Worm (Caenorhabditis elegans) whole organism, late embryonic: ENCODE results near the gene Y2H9A.4.

ENCODE experiments used
- C38D4.7 ChIP-seq: fragments of 200-800 bp; sonication (Bioruptor generic); optimal IDR thresholded peaks from 2 replicates; lab custom pipeline; 2018; ENCODE audit warnings: mild to moderate bottlenecking, missing genetic modification characterization, moderate library complexity, missing compliant biosample characterization
- F13H6.1 ChIP-seq: sonication (generic microtip); optimal IDR thresholded peaks from 2 replicates; lab custom pipeline; 2016; ENCODE audit warnings: missing genetic modification characterization, missing compliant biosample characterization
- K02D7.2 ChIP-seq: sonication (generic microtip); optimal IDR thresholded peaks from 2 replicates; lab custom pipeline; 2017; ENCODE audit warnings: mild to moderate bottlenecking, missing genetic modification characterization, missing compliant biosample characterization
- K09A11.1 ChIP-seq: sonication (generic microtip); optimal IDR thresholded peaks from 2 replicates; lab custom pipeline; 2017; ENCODE audit warnings: antibody characterized with exemption, mild to moderate bottlenecking, missing genetic modification characterization, missing compliant biosample characterization; ENCODE audit not compliant: insufficient read depth
- T23F11.4 ChIP-seq: fragments of 200-800 bp; sonication (Bioruptor generic); optimal IDR thresholded peaks from 2 replicates; lab custom pipeline; 2018; ENCODE audit warnings: mild to moderate bottlenecking, missing genetic modification characterization, missing compliant biosample characterization
- Y22D7AL.16 ChIP-seq: sonication (generic microtip); optimal IDR thresholded peaks from 2 replicates; lab custom pipeline; 2016; ENCODE audit warnings: missing genetic modification characterization, missing compliant biosample characterization
- ahr-1 ChIP-seq: sonication (generic microtip); optimal IDR thresholded peaks from 2 replicates; lab custom pipeline; 2016; ENCODE audit warnings: missing genetic modification characterization, missing compliant biosample characterization
- ceh-14 ChIP-seq: sonication (generic microtip); optimal IDR thresholded peaks from 2 replicates; lab custom pipeline; 2016; ENCODE audit warnings: missing genotype, missing genetic modification characterization, missing compliant biosample characterization
- ceh-2 ChIP-seq: sonication (generic microtip); optimal IDR thresholded peaks from 2 replicates; lab custom pipeline; 2016; ENCODE audit warnings: missing genotype, missing genetic modification characterization, missing compliant biosample characterization
- ceh-24 ChIP-seq: sonication (generic microtip); optimal IDR thresholded peaks from 2 replicates; lab custom pipeline; 2016; ENCODE audit warnings: mild to moderate bottlenecking, missing genetic modification characterization, missing compliant biosample characterization
- ceh-30 ChIP-seq: fragments of 150-350 bp; optimal IDR thresholded peaks from 2 replicates; lab custom pipeline; 2014; ENCODE audit warnings: missing biosample characterization, missing genetic modification characterization
- ceh-45 ChIP-seq: fragments of 200-800 bp; sonication (Bioruptor generic); IDR thresholded peaks from 2 replicates; pipeline ENCODE4 v1.3.6; 2022; ENCODE audit warnings: missing genetic modification reagents, missing genetic modification characterization, missing compliant biosample characterization
- ceh-48 ChIP-seq: sonication (generic microtip); optimal IDR thresholded peaks from 2 replicates; lab custom pipeline; 2016; ENCODE audit warnings: missing genetic modification characterization, inconsistent platforms, missing compliant biosample characterization
- ceh-9 ChIP-seq: sonication (generic microtip); optimal IDR thresholded peaks from 2 replicates; lab custom pipeline; 2016; ENCODE audit warnings: mild to moderate bottlenecking, missing genetic modification characterization, inconsistent platforms, missing compliant biosample characterization
- che-1 ChIP-seq: sonication (generic microtip); optimal IDR thresholded peaks from 2 replicates; lab custom pipeline; 2016; ENCODE audit warnings: mild to moderate bottlenecking, missing genetic modification characterization, missing compliant biosample characterization
- dve-1 ChIP-seq: sonication (generic microtip); optimal IDR thresholded peaks from 2 replicates; lab custom pipeline; 2017; ENCODE audit warnings: antibody characterized with exemption, mild to moderate bottlenecking, missing genetic modification characterization, missing compliant biosample characterization
- elt-2 ChIP-seq: sonication (generic microtip); optimal IDR thresholded peaks from 2 replicates; lab custom pipeline; 2016; ENCODE audit warnings: missing genetic modification reagents, missing genetic modification characterization, missing compliant biosample characterization
- elt-4 ChIP-seq: sonication (generic microtip); optimal IDR thresholded peaks from 2 replicates; lab custom pipeline; 2016; ENCODE audit warnings: missing genetic modification characterization, missing compliant biosample characterization
- ets-4 ChIP-seq: sonication (generic microtip); optimal IDR thresholded peaks from 2 replicates; lab custom pipeline; 2016; ENCODE audit warnings: missing genetic modification characterization, missing compliant biosample characterization
- eyg-1 ChIP-seq: sonication (generic microtip); optimal IDR thresholded peaks from 2 replicates; lab custom pipeline; 2016; ENCODE audit warnings: missing genotype, missing genetic modification characterization, missing compliant biosample characterization
- fkh-10 ChIP-seq: fragments of 150-350 bp; optimal IDR thresholded peaks from 2 replicates; lab custom pipeline; 2014; ENCODE audit warnings: missing biosample characterization, missing genetic modification reagents, missing genetic modification characterization
- fkh-6 ChIP-seq: sonication (generic microtip); optimal IDR thresholded peaks from 2 replicates; lab custom pipeline; 2016; ENCODE audit warnings: missing genetic modification characterization, missing compliant biosample characterization
- gmeb-2 ChIP-seq: sonication (generic microtip); optimal IDR thresholded peaks from 2 replicates; lab custom pipeline; 2016; ENCODE audit warnings: missing genetic modification characterization, inconsistent platforms, missing compliant biosample characterization
- hlh-15 ChIP-seq: sonication (generic microtip); optimal IDR thresholded peaks from 2 replicates; lab custom pipeline; 2016; ENCODE audit warnings: missing genetic modification characterization, missing compliant biosample characterization
- hlh-30 ChIP-seq: sonication (generic microtip); optimal IDR thresholded peaks from 2 replicates; lab custom pipeline; 2017; ENCODE audit warnings: antibody characterized with exemption, missing genetic modification characterization, missing compliant biosample characterization; ENCODE audit not compliant: insufficient read depth
- hlh-6 ChIP-seq: sonication (generic microtip); optimal IDR thresholded peaks from 2 replicates; lab custom pipeline; 2016; ENCODE audit warnings: missing genotype, missing genetic modification characterization, missing compliant biosample characterization
- lim-6 ChIP-seq: sonication (generic microtip); optimal IDR thresholded peaks from 2 replicates; lab custom pipeline; 2016; ENCODE audit warnings: missing genetic modification characterization, missing compliant biosample characterization
- madf-2 ChIP-seq: sonication (generic microtip); optimal IDR thresholded peaks from 2 replicates; lab custom pipeline; 2017; ENCODE audit warnings: missing genetic modification characterization, missing compliant biosample characterization
- mec-3 ChIP-seq: sonication (generic microtip); optimal IDR thresholded peaks from 2 replicates; lab custom pipeline; 2016; ENCODE audit warnings: borderline replicate concordance, missing genetic modification characterization, missing compliant biosample characterization
- nfya-1 ChIP-seq: sonication (generic microtip); optimal IDR thresholded peaks from 2 replicates; lab custom pipeline; 2017; ENCODE audit warnings: missing genetic modification characterization, mild to moderate bottlenecking, missing compliant biosample characterization, antibody characterized with exemption, moderate library complexity
- nhr-11 ChIP-seq: fragments of 150-350 bp; optimal IDR thresholded peaks from 2 replicates; lab custom pipeline; 2014; ENCODE audit warnings: missing biosample characterization, missing genetic modification characterization
- odd-2 ChIP-seq: sonication (generic microtip); optimal IDR thresholded peaks from 2 replicates; lab custom pipeline; 2017; ENCODE audit warnings: antibody characterized with exemption, mild to moderate bottlenecking, missing genetic modification characterization, missing compliant biosample characterization
- pag-3 ChIP-seq: sonication (generic microtip); optimal IDR thresholded peaks from 2 replicates; lab custom pipeline; 2016; ENCODE audit warnings: missing compliant biosample characterization, missing genetic modification characterization, borderline replicate concordance
- pax-1 ChIP-seq: fragments of 150-350 bp; optimal IDR thresholded peaks from 2 replicates; lab custom pipeline; 2014; ENCODE audit warnings: missing biosample characterization, missing genetic modification characterization
- pha-4 ChIP-seq: fragments of 150-350 bp; optimal IDR thresholded peaks from 2 replicates; lab custom pipeline; 2018; ENCODE audit warnings: missing biosample characterization, missing genetic modification reagents, missing genetic modification characterization
- pqm-1 ChIP-seq: sonication (generic microtip); optimal IDR thresholded peaks from 2 replicates; lab custom pipeline; 2016; ENCODE audit warnings: missing genetic modification characterization, missing compliant biosample characterization
- pros-1 ChIP-seq: fragments of 150-350 bp; optimal IDR thresholded peaks from 2 replicates; lab custom pipeline; 2014; ENCODE audit warnings: missing biosample characterization, missing genetic modification reagents, missing genetic modification characterization
- rnt-1 ChIP-seq: sonication (generic microtip); optimal IDR thresholded peaks from 2 replicates; lab custom pipeline; 2016; ENCODE audit warnings: missing genetic modification characterization, missing compliant biosample characterization
- sdc-2 ChIP-seq: sonication (generic microtip); optimal IDR thresholded peaks from 2 replicates; lab custom pipeline; 2016; ENCODE audit warnings: missing genotype, missing genetic modification characterization, missing compliant biosample characterization
- sox-4 ChIP-seq: sonication (generic microtip); optimal IDR thresholded peaks from 2 replicates; lab custom pipeline; 2017; ENCODE audit warnings: mild to moderate bottlenecking, missing genetic modification characterization, inconsistent platforms, missing compliant biosample characterization
- syd-9 ChIP-seq: sonication (generic microtip); optimal IDR thresholded peaks from 2 replicates; lab custom pipeline; 2016; ENCODE audit warnings: mild to moderate bottlenecking, missing genetic modification characterization, moderate library complexity, missing compliant biosample characterization
- tbx-2 ChIP-seq: sonication (generic microtip); optimal IDR thresholded peaks from 2 replicates; lab custom pipeline; 2016; ENCODE audit warnings: missing genetic modification characterization, missing compliant biosample characterization
- tbx-7 ChIP-seq: sonication (generic microtip); optimal IDR thresholded peaks from 2 replicates; lab custom pipeline; 2016; ENCODE audit warnings: missing genotype, missing genetic modification characterization, missing compliant biosample characterization
- unc-3 ChIP-seq, 2 experiments: fragments of 200-800 bp in 1 of 2; sonication (Bioruptor generic) in 1 of 2; sonication (generic microtip) in 1 of 2; conservative IDR thresholded peaks in 1 of 2; optimal IDR thresholded peaks in 1 of 2; 2 replicates each; pipeline versions ENCODE4 v1.3.6 to Lab custom; 2016 to 2022; ENCODE audit warnings: missing compliant biosample characterization in 2 of 2, missing genetic modification characterization in 2 of 2, missing genetic modification reagents in 1 of 2
- unc-42 ChIP-seq: sonication (generic microtip); optimal IDR thresholded peaks from 2 replicates; lab custom pipeline; 2016; ENCODE audit warnings: missing genotype, missing genetic modification characterization, missing compliant biosample characterization
- unc-55 ChIP-seq: sonication (generic microtip); optimal IDR thresholded peaks from 2 replicates; lab custom pipeline; 2017; ENCODE audit warnings: missing biosample characterization, missing genetic modification reagents, missing genetic modification characterization
- unc-86 ChIP-seq: sonication (generic microtip); optimal IDR thresholded peaks from 2 replicates; lab custom pipeline; 2016; ENCODE audit warnings: missing genetic modification characterization, missing compliant biosample characterization
- ztf-16 ChIP-seq: sonication (generic microtip); optimal IDR thresholded peaks from 2 replicates; lab custom pipeline; 2017; ENCODE audit warnings: missing genetic modification characterization, missing compliant biosample characterization

Gene Y2H9A.4

ce11 chrV:13462974-13463373, 17.3 kb downstream of the Y2H9A.4 start, which contains the start of gene frm-10:
Gene frm-10, plus strand, starts transcription at chrV:13463207.
- TF ChIP-seq K02D7.2 (tag; lab: Kevin White, UChicago) = no peak
- TF ChIP-seq eyg-1 (tag; lab: Kevin White, UChicago) = no peak
- TF ChIP-seq ceh-2 (tag; lab: Kevin White, UChicago) = no peak
- TF ChIP-seq K09A11.1 (tag; lab: Kevin White, UChicago) = no peak
- TF ChIP-seq unc-55 (GFP tag; lab: Kevin White, UChicago) = no peak
- peak; percentile 22 for TF ChIP-seq dve-1 (tag; lab: Kevin White, UChicago)
- no peak for TF ChIP-seq ahr-1
- TF ChIP-seq ets-4 (tag; lab: Kevin White, UChicago) = peak; percentile 50
- no peak for TF ChIP-seq pha-4
- TF ChIP-seq hlh-30 = peak; percentile 87
- TF ChIP-seq gmeb-2 (tag; lab: Kevin White, UChicago) = no peak
- no peak for TF ChIP-seq ceh-48 (tag; lab: Kevin White, UChicago)
- TF ChIP-seq nhr-11 (tag; lab: Kevin White, UChicago) = no peak
- TF ChIP-seq elt-2 = peak; percentile 63
- peak; percentile 75 for TF ChIP-seq pqm-1 (tag; lab: Kevin White, UChicago)
- TF ChIP-seq unc-86 (tag; lab: Kevin White, UChicago) = no peak
- no peak for TF ChIP-seq C38D4.7 (GFP tag; lab: Kevin White, UChicago)
- TF ChIP-seq tbx-2 (tag; lab: Kevin White, UChicago) = no peak
- no peak for TF ChIP-seq ceh-30 (tag; lab: Kevin White, UChicago)
- TF ChIP-seq tbx-7 = no peak

- TF ChIP-seq hlh-15 (tag; lab: Kevin White, UChicago) (no peak), elt-4 (tag; lab: Kevin White, UChicago) (no peak), ceh-14 (no peak), fkh-10 (no peak), lim-6 (tag; lab: Kevin White, UChicago) (no peak), ceh-24 (tag; lab: Kevin White, UChicago) (no peak), nfya-1 (no peak), ceh-48 (tag; lab: Kevin White, UChicago) (no peak), sdc-2 (tag; lab: Kevin White, UChicago) (no peak), pag-3 (tag; lab: Kevin White, UChicago) (no peak), unc-42 (tag; lab: Kevin White, UChicago) (no peak), tbx-2 (tag; lab: Kevin White, UChicago) (no peak), sox-4 (no peak), mec-3 (tag; lab: Kevin White, UChicago) (no peak), ceh-2 (tag; lab: Kevin White, UChicago) (no peak), unc-3 (GFP tag; conservative IDR thresholded peaks at IDR 0.05; lab: Robert Waterston, UW) (no peak), unc-3 (tag; optimal IDR thresholded peaks at IDR 0.05; lab: Kevin White, UChicago) (no peak), hlh-6 (tag; lab: Kevin White, UChicago) (no peak), pha-4 (no peak)
- TF ChIP-seq, all 69 proteins: peak for 0
Measured at ce11 chrV:13464123-13464522, 18.4 kb downstream of the Y2H9A.4 start.

- TF ChIP-seq pax-1 (tag; lab: Kevin White, UChicago) = no peak
- TF ChIP-seq pros-1 (tag; lab: Kevin White, UChicago) = no peak
- TF ChIP-seq sdc-2 (tag; lab: Kevin White, UChicago) = peak; percentile 41
- peak; percentile 64 for TF ChIP-seq elt-2
- no peak for TF ChIP-seq unc-3 (GFP tag; conservative IDR thresholded peaks at IDR 0.05; lab: Robert Waterston, UW)
- no peak for TF ChIP-seq unc-3 (tag; optimal IDR thresholded peaks at IDR 0.05; lab: Kevin White, UChicago)
- TF ChIP-seq Y22D7AL.16 (tag; lab: Kevin White, UChicago) = no peak
- no peak for TF ChIP-seq ceh-9 (tag; lab: Kevin White, UChicago)
- no peak for TF ChIP-seq che-1 (tag; lab: Kevin White, UChicago)
- peak; percentile 56 for TF ChIP-seq eyg-1 (tag; lab: Kevin White, UChicago)
- TF ChIP-seq syd-9 (tag; lab: Kevin White, UChicago) = peak; percentile 7
- TF ChIP-seq ztf-16 (tag; lab: Kevin White, UChicago) = peak; percentile 54
- peak; percentile 42 for TF ChIP-seq unc-42 (tag; lab: Kevin White, UChicago)
- peak; percentile 76 for TF ChIP-seq fkh-6
- TF ChIP-seq ceh-45 (GFP tag; lab: Robert Waterston, UW) = no peak
- TF ChIP-seq pag-3 (tag; lab: Kevin White, UChicago) = peak; percentile 17
- peak; percentile 88 for TF ChIP-seq rnt-1 (tag; lab: Kevin White, UChicago)
- TF ChIP-seq odd-2 (tag; lab: Kevin White, UChicago) = no peak
- TF ChIP-seq T23F11.4 (GFP tag; lab: Kevin White, UChicago) = no peak
- peak; percentile 80 for TF ChIP-seq F13H6.1 (tag; lab: Kevin White, UChicago)
- no peak for TF ChIP-seq madf-2 (tag; lab: Kevin White, UChicago)
Measured at ce11 chrV:13468190-13468765, 22.6 kb downstream of the Y2H9A.4 start, which contains the start of the genes F25H9.6 and F25H9.7. Gene F25H9.6, minus strand, starts transcription at chrV:13468361. Gene F25H9.7, plus strand, starts transcription at chrV:13468376.
